Worm (Caenorhabditis elegans) whole organism, L1 larva: ENCODE results near the gene Y111B2A.12.

Experiments used
- C16A3.4 ChIP-seq: fragments of 150-350 bp; optimal IDR thresholded peaks from 2 replicates; lab custom pipeline; 2014; ENCODE audit warnings: missing biosample characterization, missing genetic modification characterization
- F16B12.6 ChIP-seq: fragments of 150-350 bp; optimal IDR thresholded peaks from 2 replicates; lab custom pipeline; 2014; ENCODE audit warnings: missing biosample characterization, missing genetic modification characterization
- aha-1 ChIP-seq: fragments of 150-350 bp; optimal IDR thresholded peaks from 2 replicates; lab custom pipeline; 2014; ENCODE audit warnings: missing biosample characterization, missing genetic modification characterization
- aly-2 ChIP-seq: fragments of 150-350 bp; optimal IDR thresholded peaks from 2 replicates; lab custom pipeline; 2014; ENCODE audit warnings: missing biosample characterization, missing genetic modification characterization
- ceh-82 ChIP-seq, 3 experiments: fragments of 150-350 bp in 1 of 3; sonication (generic microtip) in 2 of 3; optimal IDR thresholded peaks; 2 replicates each; lab custom pipeline; 2014 to 2017; ENCODE audit warnings: missing biosample characterization in 3 of 3, missing genetic modification characterization in 3 of 3
- ceh-88 ChIP-seq: fragments of 200-800 bp; sonication (Bioruptor generic); IDR thresholded peaks from 2 replicates; pipeline ENCODE4 v1.3.6; 2022; ENCODE audit warnings: missing genetic modification characterization, missing compliant biosample characterization
- ceh-90 ChIP-seq: sonication (generic microtip); optimal IDR thresholded peaks from 2 replicates; lab custom pipeline; 2016; ENCODE audit warnings: missing genetic modification characterization, missing compliant biosample characterization
- ces-1 ChIP-seq: fragments of 150-350 bp; optimal IDR thresholded peaks from 2 replicates; lab custom pipeline; 2014; ENCODE audit warnings: missing biosample characterization, missing genetic modification reagents, missing genetic modification characterization
- dpl-1 ChIP-seq, 3 experiments: fragments of 150-350 bp in 2 of 3; sonication (generic microtip) in 1 of 3; optimal IDR thresholded peaks; 2 replicates each; lab custom pipeline; 2014 to 2017; ENCODE audit warnings: missing biosample characterization in 3 of 3, missing genetic modification characterization in 3 of 3, missing genetic modification reagents in 3 of 3
- efl-1 ChIP-seq, 4 experiments: fragments of 150-350 bp; optimal IDR thresholded peaks in 3 of 4; peaks in 1 of 4; 1 replicate in 1 of 4; 2 replicates in 3 of 4; lab custom pipeline; 2014; ENCODE audit warnings: missing biosample characterization in 2 of 4, missing genetic modification characterization in 2 of 4, missing genetic modification reagents in 2 of 4
- efl-3 ChIP-seq: fragments of 200-800 bp; sonication (Bioruptor generic); optimal IDR thresholded peaks from 2 replicates; lab custom pipeline; 2018; ENCODE audit warnings: mild to moderate bottlenecking, missing genetic modification characterization, missing compliant biosample characterization
- egl-27 ChIP-seq, 2 experiments: fragments of 150-350 bp in 1 of 2; sonication (generic microtip); optimal IDR thresholded peaks; 3 replicates each; lab custom pipeline; 2017 to 2018; ENCODE audit warnings: missing biosample characterization in 2 of 2, missing genetic modification characterization in 2 of 2, missing genetic modification reagents in 2 of 2
- elt-3 ChIP-seq, 6 experiments: fragments of 150-350 bp in 1 of 6; sonication (generic microtip); optimal IDR thresholded peaks; 2 replicates each; lab custom pipeline; 2017 to 2018; ENCODE audit warnings: missing biosample characterization in 6 of 6, missing genetic modification characterization in 6 of 6, inconsistent platforms in 1 of 6
- fkh-4 ChIP-seq: sonication (generic microtip); optimal IDR thresholded peaks from 2 replicates; lab custom pipeline; 2016; ENCODE audit warnings: missing compliant biosample characterization, missing genetic modification characterization, borderline replicate concordance
- fkh-8 ChIP-seq: sonication (generic microtip); optimal IDR thresholded peaks from 2 replicates; lab custom pipeline; 2016; ENCODE audit warnings: mild to moderate bottlenecking, missing genetic modification characterization, missing compliant biosample characterization
- fos-1 ChIP-seq: fragments of 150-350 bp; optimal IDR thresholded peaks from 2 replicates; lab custom pipeline; 2014; ENCODE audit warnings: missing biosample characterization, missing genetic modification characterization
- hlh-17 ChIP-seq: fragments of 200-800 bp; sonication (Bioruptor generic); optimal IDR thresholded peaks from 2 replicates; lab custom pipeline; 2018; ENCODE audit warnings: missing genetic modification characterization, mild to moderate bottlenecking, missing compliant biosample characterization, moderate library complexity, borderline replicate concordance
- jun-1 ChIP-seq: fragments of 150-350 bp; optimal IDR thresholded peaks from 2 replicates; lab custom pipeline; 2014; ENCODE audit warnings: missing biosample characterization, missing genetic modification reagents, missing genetic modification characterization
- lin-13 ChIP-seq: fragments of 150-350 bp; optimal IDR thresholded peaks from 2 replicates; lab custom pipeline; 2014; ENCODE audit warnings: missing biosample characterization, missing genetic modification reagents, missing genetic modification characterization
- lin-15B ChIP-seq: fragments of 150-350 bp; sonication (generic microtip); optimal IDR thresholded peaks from 3 replicates; lab custom pipeline; 2014; ENCODE audit warnings: missing biosample characterization, missing genetic modification characterization
- lin-39 ChIP-seq: fragments of 150-350 bp; optimal IDR thresholded peaks from 2 replicates; lab custom pipeline; 2014; ENCODE audit warnings: missing biosample characterization, missing genetic modification reagents, missing genetic modification characterization
- lir-3 ChIP-seq: sonication (generic microtip); optimal IDR thresholded peaks from 2 replicates; lab custom pipeline; 2016; ENCODE audit warnings: mild to moderate bottlenecking, missing genetic modification characterization, moderate library complexity, missing compliant biosample characterization; ENCODE audit not compliant: poor library complexity
- lsy-2 ChIP-seq, 2 experiments: fragments of 150-350 bp; optimal IDR thresholded peaks; 2 replicates each; lab custom pipeline; 2014; ENCODE audit warnings: missing biosample characterization in 2 of 2, missing genetic modification characterization in 2 of 2
- mef-2 ChIP-seq: fragments of 150-350 bp; optimal IDR thresholded peaks from 2 replicates; lab custom pipeline; 2014; ENCODE audit warnings: missing biosample characterization, missing genetic modification characterization
- nhr-19 ChIP-seq: fragments of 200-800 bp; sonication (Bioruptor generic); conservative IDR thresholded peaks from 2 replicates; pipeline ENCODE4 v1.3.6; 2022; ENCODE audit warnings: missing genetic modification characterization, missing compliant biosample characterization
- nhr-237 ChIP-seq: fragments of 150-350 bp; optimal IDR thresholded peaks from 2 replicates; lab custom pipeline; 2014; ENCODE audit warnings: missing biosample characterization, missing genetic modification characterization
- nhr-47 ChIP-seq: sonication (generic microtip); optimal IDR thresholded peaks from 2 replicates; lab custom pipeline; 2016; ENCODE audit warnings: mild to moderate bottlenecking, missing genetic modification characterization, moderate library complexity, missing compliant biosample characterization
- nhr-85 ChIP-seq: sonication (generic microtip); peaks from one replicate; lab custom pipeline; 2016; ENCODE audit warnings: missing genetic modification characterization, inconsistent platforms, missing compliant biosample characterization
- nhr-90 ChIP-seq: sonication (generic microtip); optimal IDR thresholded peaks from 2 replicates; lab custom pipeline; 2016; ENCODE audit warnings: mild to moderate bottlenecking, missing genetic modification characterization, missing compliant biosample characterization; ENCODE audit not compliant: poor library complexity
- pax-3 ChIP-seq: fragments of 200-800 bp; sonication (Bioruptor generic); optimal IDR thresholded peaks from 2 replicates; lab custom pipeline; 2018; ENCODE audit warnings: mild to moderate bottlenecking, missing genetic modification characterization, moderate library complexity, missing compliant biosample characterization
- pqm-1 ChIP-seq: sonication (generic microtip); optimal IDR thresholded peaks from 3 replicates; lab custom pipeline; 2017; ENCODE audit warnings: missing biosample characterization, missing genetic modification characterization
- snpc-4 ChIP-seq: fragments of 150-350 bp; optimal IDR thresholded peaks from 2 replicates; lab custom pipeline; 2014; ENCODE audit warnings: missing biosample characterization, missing genetic modification characterization
- snu-23 ChIP-seq: sonication (generic microtip); optimal IDR thresholded peaks from 2 replicates; lab custom pipeline; 2016; ENCODE audit warnings: missing genetic modification characterization, missing compliant biosample characterization
- sox-4 ChIP-seq: sonication (generic microtip); optimal IDR thresholded peaks from 2 replicates; lab custom pipeline; 2016; ENCODE audit warnings: missing genetic modification characterization, missing compliant biosample characterization
- sptf-1 ChIP-seq: fragments of 150-350 bp; optimal IDR thresholded peaks from 2 replicates; lab custom pipeline; 2014; ENCODE audit warnings: missing biosample characterization, missing genetic modification characterization
- sup-37 ChIP-seq: fragments of 200-800 bp; sonication (Bioruptor generic); optimal IDR thresholded peaks from 2 replicates; lab custom pipeline; 2018; ENCODE audit warnings: mild to moderate bottlenecking, missing genetic modification characterization, missing compliant biosample characterization
- unc-130 ChIP-seq: fragments of 150-350 bp; optimal IDR thresholded peaks from 2 replicates; lab custom pipeline; 2017; ENCODE audit warnings: missing biosample characterization, missing genetic modification characterization, inconsistent platforms
- unc-62 ChIP-seq: fragments of 150-350 bp; optimal IDR thresholded peaks from 2 replicates; lab custom pipeline; 2014; ENCODE audit warnings: missing biosample characterization, missing genetic modification reagents, missing genetic modification characterization
- unc-98 ChIP-seq: fragments of 200-800 bp; sonication (Bioruptor generic); IDR thresholded peaks from 2 replicates; pipeline ENCODE4 v1.3.6; 2022; ENCODE audit warnings: missing genetic modification characterization, missing compliant biosample characterization
- xbp-1 ChIP-seq: sonication (generic microtip); optimal IDR thresholded peaks from 2 replicates; lab custom pipeline; 2016; ENCODE audit warnings: missing genetic modification characterization, missing compliant biosample characterization
- zag-1 ChIP-seq: fragments of 150-350 bp; optimal IDR thresholded peaks from 2 replicates; lab custom pipeline; 2014; ENCODE audit warnings: missing biosample characterization, missing genetic modification characterization
- zip-4 ChIP-seq: fragments of 200-800 bp; sonication (Bioruptor generic); optimal IDR thresholded peaks from 2 replicates; lab custom pipeline; 2018; ENCODE audit warnings: mild to moderate bottlenecking, missing genetic modification characterization, moderate library complexity, missing compliant biosample characterization
- ztf-4 ChIP-seq: fragments of 150-350 bp; optimal IDR thresholded peaks from 2 replicates; lab custom pipeline; 2014; ENCODE audit warnings: missing biosample characterization, missing genetic modification characterization

The Y111B2A.12 gene

DNA sequence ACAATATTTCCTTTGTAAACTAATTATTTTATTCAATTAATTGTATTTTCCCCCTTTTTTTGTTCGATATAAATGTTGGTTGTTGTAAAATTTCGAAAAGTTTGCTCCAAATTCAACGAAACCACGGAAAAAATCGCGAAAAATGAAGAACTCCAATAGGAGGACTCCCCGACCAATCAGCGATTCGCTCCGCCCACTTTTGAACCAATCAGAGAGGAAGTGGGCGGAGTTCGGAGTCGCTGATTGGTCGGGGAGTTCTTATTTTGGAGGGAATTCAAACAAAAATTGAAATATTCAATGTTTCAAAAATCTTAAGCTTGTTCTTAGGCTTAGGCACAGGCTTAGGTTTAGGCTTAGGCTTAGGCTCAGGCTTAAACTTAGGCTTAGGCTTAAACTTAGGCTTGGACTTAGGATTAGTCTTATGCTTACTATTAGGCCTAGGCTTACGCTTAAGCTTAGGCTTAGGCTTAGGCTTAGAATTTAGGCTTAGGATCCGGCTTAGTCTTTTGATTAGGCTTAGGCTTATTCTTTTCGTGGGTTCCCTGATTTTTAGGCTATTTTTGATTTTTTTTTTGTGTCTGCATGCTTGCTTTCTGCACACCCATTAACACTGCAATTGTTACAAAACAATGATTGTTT is 31.4 kb downstream of the Y111B2A.12 start:
- TF ChIP-seq nhr-85 (tag; lab: Kevin White, UChicago) (peak; percentile 40), F16B12.6 (tag; lab: Kevin White, UChicago) (no peak), lin-15B (tag; lab: Kevin White, UChicago) (no peak), zag-1 (no peak), mef-2 (tag; lab: Kevin White, UChicago) (no peak)

DNA sequence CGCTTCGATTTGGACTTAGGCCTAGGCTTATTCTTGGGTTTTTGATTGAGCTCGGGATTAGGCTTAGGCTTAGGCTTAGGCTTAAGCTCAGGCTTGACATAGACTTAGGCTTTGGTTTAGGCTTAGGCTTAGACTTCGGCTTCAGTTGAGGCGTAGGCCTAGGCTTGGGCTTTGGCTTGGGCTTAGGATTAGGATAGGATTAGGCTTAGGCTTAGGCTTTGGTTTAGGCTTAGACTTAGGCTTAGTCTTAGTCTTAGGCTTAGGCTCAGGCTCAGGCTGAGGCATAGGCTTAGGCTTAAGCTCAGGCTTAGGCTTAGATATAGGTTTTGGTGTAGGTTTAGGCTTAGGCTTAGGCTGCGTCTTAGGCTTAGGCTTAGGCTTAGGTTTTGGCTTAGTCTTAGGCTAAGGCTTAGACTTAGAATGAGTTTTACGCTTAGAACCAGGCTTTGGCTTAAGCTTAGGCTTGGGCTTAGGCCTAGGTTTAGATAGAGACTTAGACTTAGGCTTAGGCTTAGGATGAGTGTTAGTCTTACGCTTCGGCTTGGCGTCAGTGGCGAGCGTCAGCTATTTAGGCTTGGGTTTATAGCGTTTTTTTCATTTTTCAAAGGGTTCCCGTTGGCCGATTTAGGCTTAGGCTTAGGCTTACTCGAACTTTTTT is 33.6 kb downstream of the Y111B2A.12 start:
- TF ChIP-seq nhr-85 (tag; lab: Kevin White, UChicago) (peak; percentile 54), C16A3.4 (tag; lab: Kevin White, UChicago) (no peak), efl-3 (no peak), aly-2 (tag; lab: Kevin White, UChicago) (no peak), pax-3 (tag; lab: Kevin White, UChicago) (no peak)

DNA sequence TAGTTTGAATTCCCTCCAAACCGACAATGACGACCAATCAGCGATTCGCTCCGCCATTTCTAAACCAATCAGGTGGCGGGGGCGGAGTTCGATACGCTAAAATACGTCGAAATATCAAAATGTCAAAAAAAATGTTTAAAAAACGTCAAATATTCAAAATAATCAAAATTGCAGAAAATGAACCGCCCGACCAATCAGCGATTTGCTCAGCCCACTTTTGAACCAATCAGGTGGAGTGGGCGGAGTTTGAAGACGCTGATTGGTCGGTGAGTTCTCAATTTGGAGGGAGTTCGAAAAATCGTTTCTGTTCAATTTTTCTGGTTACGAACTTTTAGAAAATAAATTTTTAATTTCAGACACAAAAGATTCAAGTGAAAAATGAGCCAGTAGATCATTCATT is 35.6 kb downstream of the Y111B2A.12 start:
- TF ChIP-seq fos-1 (tag; lab: Kevin White, UChicago) (no peak), xbp-1 (tag; lab: Kevin White, UChicago) (no peak), fkh-8 (no peak), zag-1 (no peak), snu-23 (no peak), lsy-2 (tag; optimal IDR thresholded peaks at IDR 0.05; lab: Kevin White, UChicago) (no peak), egl-27 (tag; optimal IDR thresholded peaks at IDR 0.05; lab: Kevin White, UChicago) (no peak), efl-3 (no peak), fkh-4 (tag; lab: Kevin White, UChicago) (no peak), efl-1 (optimal IDR thresholded peaks at IDR 0.05; lab: Kevin White, UChicago) (no peak), efl-1 (GFP tag; optimal IDR thresholded peaks at IDR 0.05 in 1 of 2; lab: Kevin White, UChicago) (no peak), dpl-1 (GFP tag; optimal IDR thresholded peaks at IDR 0.05; lab: Kevin White, UChicago) (no peak), aly-2 (tag; lab: Kevin White, UChicago) (no peak), unc-130 (tag; lab: Kevin White, UChicago) (no peak), nhr-237 (tag; lab: Kevin White, UChicago) (no peak), ceh-90 (tag; lab: Kevin White, UChicago) (no peak), lin-13 (GFP tag; lab: Kevin White, UChicago) (no peak), ces-1 (no peak), lin-15B (tag; lab: Kevin White, UChicago) (no peak), sox-4 (tag; lab: Kevin White, UChicago) (no peak)

DNA sequence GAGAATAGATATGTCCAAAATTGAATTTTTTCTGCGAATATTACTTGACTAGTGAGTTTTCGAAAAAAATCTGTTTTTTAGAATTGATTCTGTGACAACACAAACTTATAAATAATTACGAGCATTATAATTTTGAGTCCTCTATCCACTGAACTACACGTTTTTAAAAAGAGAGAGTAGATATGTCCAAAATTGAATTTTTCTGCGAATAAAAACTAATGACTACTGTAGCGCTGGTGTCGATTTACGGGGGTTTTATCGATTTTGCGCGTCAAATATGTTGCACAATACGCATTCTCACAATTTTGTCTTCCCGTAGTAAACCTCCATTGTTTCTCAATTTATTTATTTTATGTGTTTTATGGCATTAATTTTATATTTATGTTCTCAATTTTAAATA is 42.9 kb downstream of the Y111B2A.12 start:
- TF ChIP-seq lin-13 (GFP tag; lab: Kevin White, UChicago) (no peak), fkh-4 (tag; lab: Kevin White, UChicago) (no peak), ceh-82 (tag; optimal IDR thresholded peaks at IDR 0.05; lab: Kevin White, UChicago) (no peak), ceh-90 (tag; lab: Kevin White, UChicago) (no peak), ztf-4 (no peak), pax-3 (tag; lab: Kevin White, UChicago) (no peak), aha-1 (tag; lab: Kevin White, UChicago) (no peak), jun-1 (tag; lab: Kevin White, UChicago) (no peak), nhr-90 (tag; lab: Kevin White, UChicago) (no peak), zip-4 (GFP tag; lab: Kevin White, UChicago) (no peak), sup-37 (GFP tag; lab: Kevin White, UChicago) (no peak)
- TF ChIP-seq, all 84 proteins: peak for 0

DNA sequence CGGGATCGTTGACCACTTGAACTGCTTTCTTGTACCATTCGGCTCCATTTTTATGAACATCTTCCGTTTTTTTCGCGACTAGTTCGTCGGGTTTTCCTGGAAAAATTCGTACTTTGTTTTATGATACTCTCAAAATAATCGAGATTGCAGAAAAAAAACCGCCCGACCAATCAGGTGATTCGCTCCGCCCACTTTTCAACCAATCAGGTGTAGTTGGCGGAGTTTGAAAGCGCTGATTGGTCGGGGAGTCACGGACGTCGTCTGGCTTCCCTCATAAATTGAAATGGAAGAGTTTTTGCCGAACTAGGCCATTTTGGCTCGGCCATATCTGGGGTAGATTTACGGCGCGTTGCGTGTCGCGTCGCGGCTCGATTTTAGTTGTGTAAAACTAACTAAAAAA is 43.5 kb downstream of the Y111B2A.12 start:
- TF ChIP-seq lir-3 (tag; lab: Kevin White, UChicago) (no peak), ztf-4 (no peak), nhr-90 (tag; lab: Kevin White, UChicago) (no peak), unc-62 (no peak), nhr-19 (GFP tag; lab: Robert Waterston, UW) (no peak), elt-3 (tag; optimal IDR thresholded peaks at IDR 0.05; lab: Kevin White, UChicago) (no peak), F16B12.6 (tag; lab: Kevin White, UChicago) (no peak), unc-98 (no peak), ceh-88 (GFP tag; lab: Robert Waterston, UW) (no peak), snpc-4 (tag; lab: Kevin White, UChicago) (no peak), sptf-1 (no peak), snu-23 (no peak), hlh-17 (GFP tag; lab: Kevin White, UChicago) (no peak), lin-39 (tag; lab: Kevin White, UChicago) (no peak), pqm-1 (tag; lab: Kevin White, UChicago) (no peak), nhr-47 (tag; lab: Kevin White, UChicago) (no peak)
